Worm (Caenorhabditis elegans) whole organism, young adult: ENCODE results near the gene T07A5.7.

ENCODE experiments used
- B0019.2 ChIP-seq: fragments of 200-800 bp; sonication (Bioruptor generic); conservative IDR thresholded peaks from 2 replicates; pipeline ENCODE4 v1.3.6; 2022; ENCODE audit warnings: missing genetic modification reagents, missing genetic modification characterization, missing compliant biosample characterization
- F22D6.2 ChIP-seq: sonication (generic microtip); optimal IDR thresholded peaks from 2 replicates; lab custom pipeline; 2016; ENCODE audit warnings: mild to moderate bottlenecking, missing genetic modification characterization, missing compliant biosample characterization
- F23B12.7 ChIP-seq: sonication (generic microtip); optimal IDR thresholded peaks from 2 replicates; lab custom pipeline; 2017; ENCODE audit warnings: missing genetic modification characterization, mild to moderate bottlenecking, missing compliant biosample characterization, antibody characterized with exemption, moderate library complexity; ENCODE audit not compliant: insufficient read depth
- F33H1.4 ChIP-seq: fragments of 200-800 bp; sonication (Bioruptor generic); IDR thresholded peaks from 2 replicates; pipeline ENCODE4 v1.3.6; 2022; ENCODE audit warnings: missing genetic modification reagents, missing genetic modification characterization, missing compliant biosample characterization
- F49E8.2 ChIP-seq: sonication (generic microtip); optimal IDR thresholded peaks from 3 replicates; lab custom pipeline; 2017; ENCODE audit warnings: missing genetic modification characterization, mild to moderate bottlenecking, missing compliant biosample characterization, antibody characterized with exemption, moderate library complexity; ENCODE audit not compliant: insufficient read depth
- K11D2.4 ChIP-seq: fragments of 200-800 bp; sonication (Bioruptor generic); IDR thresholded peaks from 2 replicates; pipeline ENCODE4 v1.3.6; 2022; ENCODE audit warnings: missing genetic modification reagents, missing genetic modification characterization, missing compliant biosample characterization
- T07F8.4 ChIP-seq: sonication (generic microtip); optimal IDR thresholded peaks from 2 replicates; lab custom pipeline; 2016; ENCODE audit warnings: mild to moderate bottlenecking, missing genetic modification characterization, moderate library complexity, missing compliant biosample characterization
- T26A5.8 ChIP-seq: sonication (generic microtip); optimal IDR thresholded peaks from 2 replicates; lab custom pipeline; 2016; ENCODE audit warnings: missing genetic modification characterization, missing compliant biosample characterization
- Y67H2A.10 ChIP-seq: fragments of 200-800 bp; sonication (Bioruptor generic); conservative IDR thresholded peaks from 2 replicates; pipeline ENCODE4 v1.3.6; 2022; ENCODE audit warnings: missing genetic modification reagents, missing genetic modification characterization, missing compliant biosample characterization
- ama-1 ChIP-seq, 3 experiments: fragments of 150-350 bp in 1 of 3; sonication (generic microtip) in 2 of 3; optimal IDR thresholded peaks; 2 replicates each; lab custom pipeline; 2014 to 2018; ENCODE audit warnings: missing biosample characterization in 2 of 3, missing genetic modification characterization in 2 of 3, missing genetic modification reagents in 2 of 3
- aptf-3 ChIP-seq: fragments of 200-800 bp; sonication (Bioruptor generic); IDR thresholded peaks from 2 replicates; pipeline ENCODE4 v1.3.6; 2022; ENCODE audit warnings: missing genetic modification characterization, missing compliant biosample characterization
- atf-7 ChIP-seq: sonication (generic microtip); optimal IDR thresholded peaks from 2 replicates; lab custom pipeline; 2017; ENCODE audit warnings: mild to moderate bottlenecking, missing genetic modification characterization, missing compliant biosample characterization
- cebp-2 ChIP-seq: fragments of 200-800 bp; sonication (Bioruptor generic); IDR thresholded peaks from 2 replicates; pipeline ENCODE4 v1.3.6; 2022; ENCODE audit warnings: missing genetic modification characterization, missing compliant biosample characterization
- ceh-79 ChIP-seq: sonication (generic microtip); optimal IDR thresholded peaks from 2 replicates; lab custom pipeline; 2017; ENCODE audit warnings: mild to moderate bottlenecking, missing genetic modification characterization, missing compliant biosample characterization
- dox-1 ChIP-seq: fragments of 200-800 bp; sonication (Bioruptor generic); IDR thresholded peaks from 2 replicates; pipeline ENCODE4 v1.3.6; 2022; ENCODE audit warnings: missing genetic modification reagents, missing genetic modification characterization, missing compliant biosample characterization
- egl-44 ChIP-seq: fragments of 200-800 bp; sonication (Bioruptor generic); IDR thresholded peaks from 2 replicates; pipeline ENCODE4 v1.3.6; 2022; ENCODE audit warnings: missing genetic modification reagents, missing genetic modification characterization, missing compliant biosample characterization
- ets-4 ChIP-seq: fragments of 200-800 bp; sonication (Bioruptor generic); optimal IDR thresholded peaks from 2 replicates; lab custom pipeline; 2018; ENCODE audit warnings: mild to moderate bottlenecking, missing genetic modification characterization, missing compliant biosample characterization
- hlh-12 ChIP-seq: sonication (generic microtip); optimal IDR thresholded peaks from 2 replicates; lab custom pipeline; 2016; ENCODE audit warnings: missing genetic modification characterization, missing compliant biosample characterization
- hmg-20 ChIP-seq: fragments of 200-800 bp; sonication (Bioruptor generic); IDR thresholded peaks from 2 replicates; pipeline ENCODE4 v1.3.6; 2022; ENCODE audit warnings: missing genetic modification reagents, missing genetic modification characterization, missing compliant biosample characterization
- hsf-1 ChIP-seq: fragments of 200-800 bp; sonication (Bioruptor generic); IDR thresholded peaks from 2 replicates; pipeline ENCODE4 v1.3.6; 2022; ENCODE audit warnings: missing genetic modification reagents, missing genetic modification characterization, missing compliant biosample characterization
- lin-35 ChIP-seq, 3 experiments: fragments of 150-350 bp in 2 of 3; sonication (generic microtip) in 1 of 3; optimal IDR thresholded peaks; 2 replicates each; lab custom pipeline; 2014 to 2018; ENCODE audit warnings: missing biosample characterization in 3 of 3, missing genetic modification characterization in 3 of 3, missing genetic modification reagents in 3 of 3
- lin-40 ChIP-seq: sonication (generic microtip); optimal IDR thresholded peaks from 2 replicates; lab custom pipeline; 2016; ENCODE audit warnings: missing genetic modification characterization, mild to moderate bottlenecking, missing compliant biosample characterization, missing genotype, missing genetic modification reagents
- lsy-27 ChIP-seq: sonication (generic microtip); optimal IDR thresholded peaks from 2 replicates; lab custom pipeline; 2017; ENCODE audit warnings: missing genetic modification characterization, mild to moderate bottlenecking, missing compliant biosample characterization, antibody characterized with exemption, missing genotype, borderline replicate concordance; ENCODE audit not compliant: insufficient read depth
- madf-3 ChIP-seq: fragments of 200-800 bp; sonication (Bioruptor generic); IDR thresholded peaks from 2 replicates; pipeline ENCODE4 v1.3.6; 2022; ENCODE audit warnings: missing genetic modification reagents, missing genetic modification characterization, missing compliant biosample characterization
- madf-8 ChIP-seq: fragments of 200-800 bp; sonication (Bioruptor generic); conservative IDR thresholded peaks from 2 replicates; pipeline ENCODE4 v1.3.6; 2022; ENCODE audit warnings: missing genetic modification reagents, missing genetic modification characterization, missing compliant biosample characterization
- mcd-1 ChIP-seq: fragments of 200-800 bp; sonication (Bioruptor generic); IDR thresholded peaks from 2 replicates; pipeline ENCODE4 v1.3.6; 2022; ENCODE audit warnings: missing genetic modification reagents, missing genetic modification characterization, missing compliant biosample characterization
- nhr-80 ChIP-seq: sonication (generic microtip); optimal IDR thresholded peaks from 2 replicates; lab custom pipeline; 2016; ENCODE audit warnings: missing genetic modification characterization, missing compliant biosample characterization
- repo-1 ChIP-seq: sonication (generic microtip); optimal IDR thresholded peaks from 2 replicates; lab custom pipeline; 2017; ENCODE audit warnings: mild to moderate bottlenecking, missing genetic modification characterization, missing compliant biosample characterization
- snpc-4 ChIP-seq, 5 experiments: fragments of 150-350 bp in 1 of 5; sonication (generic microtip) in 4 of 5; optimal IDR thresholded peaks; 2 replicates each; lab custom pipeline; 2014 to 2018; ENCODE audit warnings: missing genetic modification characterization in 5 of 5, missing biosample characterization in 3 of 5, antibody characterized with exemption in 2 of 5, mild to moderate bottlenecking in 2 of 5, missing compliant biosample characterization in 2 of 5, missing genotype in 2 of 5, moderate library complexity in 2 of 5, missing genetic modification reagents in 1 of 5
- tbx-9 ChIP-seq: sonication (generic microtip); optimal IDR thresholded peaks from 2 replicates; lab custom pipeline; 2016; ENCODE audit warnings: borderline replicate concordance, missing genetic modification characterization, inconsistent platforms, missing compliant biosample characterization
- ztf-18 ChIP-seq: sonication (generic microtip); optimal IDR thresholded peaks from 2 replicates; lab custom pipeline; 2016; ENCODE audit warnings: missing genotype, mild to moderate bottlenecking, missing genetic modification characterization, missing compliant biosample characterization
- ztf-26 ChIP-seq: sonication (generic microtip); optimal IDR thresholded peaks from 2 replicates; lab custom pipeline; 2017; ENCODE audit warnings: missing genetic modification characterization, missing compliant biosample characterization
- ztf-28 ChIP-seq: fragments of 200-800 bp; sonication (Bioruptor generic); IDR thresholded peaks from 2 replicates; pipeline ENCODE4 v1.3.6; 2022; ENCODE audit warnings: missing genetic modification reagents, missing genetic modification characterization, missing compliant biosample characterization

The T07A5.7 gene

ce11 chrIII:10339949-10340348, 29.0 kb upstream of the T07A5.7 start:
- TF ChIP-seq T26A5.8 (no peak), cebp-2 (GFP tag; lab: Robert Waterston, UW) (0 out of 2 replicates have a peak, but pooled peaks have one; percentile 19), repo-1 (tag; lab: Kevin White, UChicago) (peak; percentile 21), T07F8.4 (tag; lab: Kevin White, UChicago) (no peak), mcd-1 (GFP tag; lab: Robert Waterston, UW) (no peak), hlh-12 (tag; lab: Kevin White, UChicago) (no peak), F49E8.2 (tag; lab: Kevin White, UChicago) (no peak), madf-8 (no peak), dox-1 (GFP tag; lab: Robert Waterston, UW) (no peak), F33H1.4 (GFP tag; lab: Robert Waterston, UW) (no peak), tbx-9 (tag; lab: Kevin White, UChicago) (peak; percentile 12)

ce11 chrIII:10338992-10339852, 28.3 kb upstream of the T07A5.7 start:
- TF ChIP-seq tbx-9 (tag; lab: Kevin White, UChicago) (peak; percentile 39), K11D2.4 (GFP tag; lab: Robert Waterston, UW) (no peak), ama-1 (optimal IDR thresholded peaks at IDR 0.05; lab: Kevin White, UChicago) (peak; percentile 78), ama-1 (GFP tag; optimal IDR thresholded peaks at IDR 0.05; lab: Kevin White, UChicago) (no peak), madf-3 (GFP tag; lab: Robert Waterston, UW) (no peak), egl-44 (GFP tag; lab: Robert Waterston, UW) (no peak), atf-7 (tag; lab: Kevin White, UChicago) (no peak), ztf-26 (tag; lab: Kevin White, UChicago) (peak; percentile 50), ets-4 (GFP tag; lab: Kevin White, UChicago) (no peak), hmg-20 (GFP tag; lab: Robert Waterston, UW) (no peak), mcd-1 (GFP tag; lab: Robert Waterston, UW) (no peak), lin-35 (GFP tag; optimal IDR thresholded peaks at IDR 0.05; lab: Kevin White, UChicago) (no peak), hsf-1 (no peak), nhr-80 (tag; lab: Kevin White, UChicago) (no peak), aptf-3 (GFP tag; lab: Robert Waterston, UW) (no peak), snpc-4 (GFP tag; optimal IDR thresholded peaks at IDR 0.05; lab: Kevin White, UChicago) (no peak), snpc-4 (tag; optimal IDR thresholded peaks at IDR 0.05; lab: Kevin White, UChicago) (no peak), lin-40 (tag; lab: Kevin White, UChicago) (peak; percentile 21), ztf-28 (GFP tag; lab: Robert Waterston, UW) (no peak), F23B12.7 (tag; lab: Kevin White, UChicago) (no peak), B0019.2 (GFP tag; lab: Robert Waterston, UW) (no peak), ceh-79 (tag; lab: Kevin White, UChicago) (no peak), lsy-27 (tag; lab: Kevin White, UChicago) (no peak), ztf-18 (tag; lab: Kevin White, UChicago) (no peak), dox-1 (GFP tag; lab: Robert Waterston, UW) (no peak), F22D6.2 (tag; lab: Kevin White, UChicago) (no peak), Y67H2A.10 (GFP tag; lab: Robert Waterston, UW) (no peak)
